Fruit fly (Drosophila melanogaster) whole organism, embryonic: ENCODE results near the gene MED14.

Experiments used
- ATbp ChIP-seq: fragments of 200-800 bp; sonication (Bioruptor generic); optimal IDR thresholded peaks from 2 replicates; lab custom pipeline; 2017; ENCODE audit warnings: missing biosample characterization, mild to moderate bottlenecking, missing genetic modification characterization, missing genetic modification reagents
- Atf3 ChIP-seq: fragments of 200-800 bp; sonication (Bioruptor generic); optimal IDR thresholded peaks from 3 replicates; lab custom pipeline; 2016; ENCODE audit warnings: missing biosample characterization, missing genetic modification characterization
- CG10209 ChIP-seq: fragments of 200-800 bp; sonication (Bioruptor generic); optimal IDR thresholded peaks from 3 replicates; lab custom pipeline; 2017; ENCODE audit warnings: missing biosample characterization, mild to moderate bottlenecking, missing genetic modification characterization, missing genetic modification reagents
- CG10654 ChIP-seq: fragments of 200-800 bp; sonication (Bioruptor generic); optimal IDR thresholded peaks from 2 replicates; lab custom pipeline; 2016; ENCODE audit warnings: missing biosample characterization, missing genetic modification characterization
- CG11695 ChIP-seq: fragments of 200-800 bp; sonication (Bioruptor generic); IDR thresholded peaks from 3 replicates; pipeline ENCODE4 v1.3.6; 2022; ENCODE audit warnings: missing biosample characterization, missing genetic modification characterization
- CG14014 ChIP-seq: fragments of 200-800 bp; sonication (Bioruptor generic); IDR thresholded peaks from 2 replicates; pipeline ENCODE4 v1.3.6; 2022; ENCODE audit warnings: missing biosample characterization, missing genetic modification characterization
- CG15269 ChIP-seq: fragments of 200-800 bp; sonication (Bioruptor generic); optimal IDR thresholded peaks from 2 replicates; lab custom pipeline; 2018; ENCODE audit warnings: missing biosample characterization, mild to moderate bottlenecking, missing genetic modification characterization, moderate library complexity
- CG17361 ChIP-seq: fragments of 200-800 bp; sonication (Bioruptor generic); IDR thresholded peaks from 3 replicates; pipeline ENCODE4 v1.3.6; 2022; ENCODE audit warnings: missing biosample characterization, missing genetic modification characterization
- CG17829 ChIP-seq: fragments of 200-800 bp; optimal IDR thresholded peaks from 2 replicates; lab custom pipeline; 2019; ENCODE audit warnings: missing biosample characterization, mild to moderate bottlenecking, missing genetic modification characterization, moderate library complexity
- CG2202 ChIP-seq: fragments of 200-800 bp; sonication (Bioruptor generic); optimal IDR thresholded peaks from 2 replicates; lab custom pipeline; 2018; ENCODE audit warnings: missing biosample characterization, mild to moderate bottlenecking, missing genetic modification characterization
- CG31365 ChIP-seq: fragments of 200-800 bp; sonication (Bioruptor generic); optimal IDR thresholded peaks from 2 replicates; lab custom pipeline; 2018; ENCODE audit warnings: missing biosample characterization, mild to moderate bottlenecking, missing genetic modification characterization
- CG33557 ChIP-seq: fragments of 200-800 bp; sonication (Bioruptor generic); optimal IDR thresholded peaks from 2 replicates; lab custom pipeline; 2019; ENCODE audit warnings: missing biosample characterization, mild to moderate bottlenecking, missing genetic modification characterization, moderate library complexity
- CG3407 ChIP-seq: fragments of 200-800 bp; sonication (Bioruptor generic); optimal IDR thresholded peaks from 2 replicates; lab custom pipeline; 2018; ENCODE audit warnings: missing biosample characterization, mild to moderate bottlenecking, missing genetic modification characterization
- CG4854 ChIP-seq: fragments of 200-800 bp; sonication (Bioruptor generic); optimal IDR thresholded peaks from 2 replicates; lab custom pipeline; 2016; ENCODE audit warnings: missing biosample characterization, missing genetic modification characterization, inconsistent platforms
- CG5953 ChIP-seq: fragments of 200-800 bp; sonication (Bioruptor generic); IDR thresholded peaks from 2 replicates; pipeline ENCODE4 v1.3.6; 2022; ENCODE audit warnings: missing biosample characterization, missing genetic modification characterization
- CG6254 ChIP-seq: fragments of 200-800 bp; sonication (Bioruptor generic); optimal IDR thresholded peaks from 3 replicates; lab custom pipeline; 2017; ENCODE audit warnings: mild to moderate bottlenecking, missing biosample characterization, missing genetic modification reagents, missing genetic modification characterization
- CG6654 ChIP-seq: fragments of 200-800 bp; sonication (Bioruptor generic); optimal IDR thresholded peaks from 2 replicates; lab custom pipeline; 2017; ENCODE audit warnings: missing biosample characterization, mild to moderate bottlenecking, missing genetic modification characterization
- CG6689 ChIP-seq: fragments of 200-800 bp; sonication (Bioruptor generic); IDR thresholded peaks from 2 replicates; pipeline ENCODE4 v1.3.6; 2022; ENCODE audit warnings: missing biosample characterization, missing genetic modification characterization
- CG7271 ChIP-seq: fragments of 200-800 bp; sonication (Bioruptor generic); optimal IDR thresholded peaks from 2 replicates; lab custom pipeline; 2018; ENCODE audit warnings: missing biosample characterization, mild to moderate bottlenecking, missing genetic modification characterization, moderate library complexity
- CG7372 ChIP-seq: fragments of 200-800 bp; sonication (Bioruptor generic); IDR thresholded peaks from 2 replicates; pipeline ENCODE4 v1.3.6; 2022; ENCODE audit warnings: missing biosample characterization, missing genetic modification characterization
- CG8281 ChIP-seq: fragments of 200-800 bp; sonication (Bioruptor generic); optimal IDR thresholded peaks from 2 replicates; lab custom pipeline; 2018; ENCODE audit warnings: missing biosample characterization, mild to moderate bottlenecking, missing genetic modification characterization, moderate library complexity
- CHES-1-like ChIP-seq: fragments of 200-800 bp; sonication (Bioruptor generic); optimal IDR thresholded peaks from 2 replicates; lab custom pipeline; 2016; ENCODE audit warnings: missing biosample characterization, missing genetic modification characterization
- CkIIα-i1 ChIP-seq: fragments of 200-800 bp; sonication (Bioruptor generic); IDR thresholded peaks from 2 replicates; pipeline ENCODE4 v1.3.6; 2022; ENCODE audit warnings: missing biosample characterization, missing genetic modification characterization
- D19B ChIP-seq: fragments of 200-800 bp; sonication (Bioruptor generic); optimal IDR thresholded peaks from 2 replicates; lab custom pipeline; 2017; ENCODE audit warnings: missing biosample characterization, mild to moderate bottlenecking, missing genetic modification characterization
- Deaf1 ChIP-seq: fragments of 200-800 bp; optimal IDR thresholded peaks from 3 replicates; lab custom pipeline; 2019; ENCODE audit warnings: missing biosample characterization, mild to moderate bottlenecking, missing genetic modification characterization, moderate library complexity
- Dfd ChIP-seq, 2 experiments: fragments of >200 bp; optimal IDR thresholded peaks; 2 replicates each; lab custom pipeline; 2017; ENCODE audit warnings: missing biosample characterization in 2 of 2, missing genetic modification characterization in 2 of 2
- HLH3B ChIP-seq: fragments of 200-800 bp; sonication (Bioruptor generic); IDR thresholded peaks from 2 replicates; pipeline ENCODE4 v1.3.6; 2022; ENCODE audit warnings: missing biosample characterization, missing genetic modification characterization
- HmgZ ChIP-seq: fragments of 200-800 bp; sonication (Bioruptor generic); optimal IDR thresholded peaks from 2 replicates; lab custom pipeline; 2018; ENCODE audit warnings: missing biosample characterization, mild to moderate bottlenecking, missing genetic modification characterization
- Optix ChIP-seq: fragments of 200-800 bp; sonication (Bioruptor generic); IDR thresholded peaks from 3 replicates; pipeline ENCODE4 v1.3.6; 2022; ENCODE audit warnings: missing biosample characterization, missing genetic modification characterization
- Pdp1 ChIP-seq, 2 experiments: fragments of 200-800 bp; sonication (Bioruptor generic); optimal IDR thresholded peaks; 3 replicates each; lab custom pipeline; 2016; ENCODE audit warnings: missing biosample characterization in 2 of 2, missing genetic modification characterization in 2 of 2, mild to moderate bottlenecking in 1 of 2, moderate library complexity in 1 of 2
- Ravus ChIP-seq: fragments of 200-800 bp; sonication (Bioruptor generic); IDR thresholded peaks from 2 replicates; pipeline ENCODE4 v1.3.6; 2022; ENCODE audit warnings: missing biosample characterization, missing genetic modification characterization
- Sox100B ChIP-seq: fragments of 200-800 bp; sonication (Bioruptor generic); optimal IDR thresholded peaks from 3 replicates; lab custom pipeline; 2018; ENCODE audit warnings: missing biosample characterization, mild to moderate bottlenecking, missing genetic modification characterization
- abd-A ChIP-seq: fragments of 200-800 bp; sonication (Bioruptor generic); optimal IDR thresholded peaks from 3 replicates; lab custom pipeline; 2019; ENCODE audit warnings: missing biosample characterization, mild to moderate bottlenecking, missing genetic modification characterization, moderate library complexity
- amos ChIP-seq: fragments of 200-800 bp; sonication (Bioruptor generic); IDR thresholded peaks from 2 replicates; pipeline ENCODE4 v1.3.6; 2022; ENCODE audit warnings: missing biosample characterization, missing genetic modification characterization; ENCODE audit not compliant: partially characterized antibody
- br ChIP-seq: fragments of >200 bp; optimal IDR thresholded peaks from 2 replicates; lab custom pipeline; 2017
- crol ChIP-seq: fragments of 200-800 bp; sonication (Bioruptor generic); IDR thresholded peaks from 2 replicates; pipeline ENCODE4 v1.3.6; 2022; ENCODE audit warnings: missing biosample characterization, missing genetic modification characterization
- dmrt11E ChIP-seq: fragments of 200-800 bp; sonication (Bioruptor generic); optimal IDR thresholded peaks from 3 replicates; lab custom pipeline; 2018; ENCODE audit warnings: missing biosample characterization, mild to moderate bottlenecking, missing genetic modification characterization, moderate library complexity
- grau ChIP-seq: fragments of 200-800 bp; optimal IDR thresholded peaks from 3 replicates; lab custom pipeline; 2019; ENCODE audit warnings: missing biosample characterization, mild to moderate bottlenecking, missing genetic modification characterization, moderate library complexity
- jing ChIP-seq: fragments of 200-800 bp; sonication (Bioruptor generic); optimal IDR thresholded peaks from 2 replicates; lab custom pipeline; 2018; ENCODE audit warnings: missing biosample characterization, mild to moderate bottlenecking, missing genetic modification characterization
- kah ChIP-seq: fragments of 200-800 bp; sonication (Bioruptor generic); optimal IDR thresholded peaks from 2 replicates; lab custom pipeline; 2018; ENCODE audit warnings: missing biosample characterization, mild to moderate bottlenecking, missing genetic modification characterization
- lmd ChIP-seq: fragments of 200-800 bp; sonication (Bioruptor generic); IDR thresholded peaks from 2 replicates; pipeline ENCODE4 v1.3.6; 2022; ENCODE audit warnings: missing biosample characterization, missing genetic modification characterization
- nerfin-1 ChIP-seq: fragments of 200-800 bp; sonication (Bioruptor generic); optimal IDR thresholded peaks from 3 replicates; lab custom pipeline; 2019; ENCODE audit warnings: missing biosample characterization, mild to moderate bottlenecking, missing genetic modification characterization, moderate library complexity
- otp ChIP-seq: fragments of 200-800 bp; sonication (Bioruptor generic); IDR thresholded peaks from 3 replicates; pipeline ENCODE4, ENCODE4 v1.3.6; 2022; ENCODE audit warnings: missing biosample characterization, missing genetic modification characterization
- slou ChIP-seq: fragments of 200-800 bp; sonication (Bioruptor generic); optimal IDR thresholded peaks from 3 replicates; lab custom pipeline; 2016; ENCODE audit warnings: missing biosample characterization, missing genetic modification characterization
- tgo ChIP-seq: fragments of 200-800 bp; sonication (Bioruptor generic); IDR thresholded peaks from 3 replicates; pipeline ENCODE4 v1.3.6; 2022; ENCODE audit warnings: missing biosample characterization, missing genetic modification characterization
- tin ChIP-seq: fragments of 200-800 bp; sonication (Bioruptor generic); optimal IDR thresholded peaks from 3 replicates; lab custom pipeline; 2016; ENCODE audit warnings: missing biosample characterization, missing genetic modification characterization
- wdn ChIP-seq: fragments of 200-800 bp; sonication (Bioruptor generic); IDR thresholded peaks from 2 replicates; pipeline ENCODE4 v1.3.6; 2022; ENCODE audit warnings: missing biosample characterization, missing genetic modification characterization
- z ChIP-seq: fragments of 200-800 bp; sonication (Bioruptor generic); IDR thresholded peaks from 3 replicates; pipeline ENCODE4 v1.3.6; 2022; ENCODE audit warnings: missing biosample characterization, missing genetic modification characterization
- zf30C ChIP-seq: fragments of 200-800 bp; sonication (Bioruptor generic); optimal IDR thresholded peaks from 3 replicates; lab custom pipeline; 2018; ENCODE audit warnings: missing biosample characterization, mild to moderate bottlenecking, missing genetic modification characterization

Gene MED14

dm6 chr3L:615425-616046 lies 22.5 kb downstream of the MED14 start (continued):
- TF ChIP-seq CG33557 (GFP tag; lab: Kevin White, UChicago) (peak; percentile 63), CG7372 (GFP tag; lab: Robert Waterston, UW) (peak; percentile 79), grau (tag; lab: Kevin White, UChicago) (peak; percentile 86), crol (GFP tag; lab: Robert Waterston, UW) (peak; percentile 38; the same call in 1 of the 2 replicates), Ravus (GFP tag; lab: Robert Waterston, UW) (no peak), CG7271 (tag; lab: Kevin White, UChicago) (peak; percentile 15), lmd (peak; percentile 90), CG31365 (peak; percentile 49), nerfin-1 (peak; percentile 68), CG11695 (peak; percentile 86), abd-A (no peak), Pdp1 (GFP tag; optimal IDR thresholded peaks at IDR 0.05; lab: Kevin White, UChicago) (peak; percentile 28 to 84), HLH3B (GFP tag; lab: Robert Waterston, UW) (peak; percentile 93), CG6654 (GFP tag; lab: Kevin White, UChicago) (peak; percentile 62), CG5953 (peak; percentile 73), kah (GFP tag; lab: Kevin White, UChicago) (peak; percentile 77), wdn (GFP tag; lab: Robert Waterston, UW) (peak; percentile 51; the same call in 1 of the 2 replicates), zf30C (GFP tag; lab: Kevin White, UChicago) (peak; percentile 70), dmrt11E (tag; lab: Kevin White, UChicago) (peak; percentile 89), CHES-1-like (GFP tag; lab: Kevin White, UChicago) (peak; percentile 83), HmgZ (peak; percentile 69), CG6254 (peak; percentile 85), D19B (peak; percentile 60), CG14014 (peak; percentile 86), z (no peak), jing (GFP tag; lab: Kevin White, UChicago) (peak; percentile 79), tgo (GFP tag; lab: Robert Waterston, UW) (peak; percentile 88), CG17361 (GFP tag; lab: Robert Waterston, UW) (peak; percentile 91), br (lab: Kevin White, UChicago) (no peak), Atf3 (GFP tag; lab: Kevin White, UChicago) (peak; percentile 68), CG4854 (GFP tag; lab: Kevin White, UChicago) (peak; percentile 57), CG10209 (GFP tag; lab: Kevin White, UChicago) (peak; percentile 83), amos (GFP tag; lab: Robert Waterston, UW) (no peak), CG6689 (GFP tag; lab: Robert Waterston, UW) (peak; percentile 92), Optix (GFP tag; lab: Robert Waterston, UW) (0 out of 3 replicates have a peak, but pooled peaks have one; percentile 48), otp (GFP tag; lab: Robert Waterston, UW) (peak; percentile 85), CG3407 (GFP tag; lab: Kevin White, UChicago) (peak; percentile 83), CG2202 (tag; lab: Kevin White, UChicago) (peak; percentile 77), CG15269 (tag; lab: Kevin White, UChicago) (peak; percentile 89), Sox100B (GFP tag; lab: Kevin White, UChicago) (peak; percentile 88), tin (GFP tag; lab: Kevin White, UChicago) (peak; percentile 83), CG17829 (tag; lab: Kevin White, UChicago) (peak; percentile 91), slou (GFP tag; lab: Kevin White, UChicago) (peak; percentile 4), CG10654 (peak; percentile 85), Deaf1 (tag; lab: Kevin White, UChicago) (peak; percentile 63), CG8281 (tag; lab: Kevin White, UChicago) (peak; percentile 68), ATbp (GFP tag; lab: Kevin White, UChicago) (peak; percentile 86), CkIIα-i1 (peak; percentile 48; the same call in 1 of the 2 replicates), Dfd (GFP tag; optimal IDR thresholded peaks at IDR 0.05; lab: Kevin White, UChicago) (no peak)
